Fruit fly (Drosophila melanogaster) whole organism, embryonic: Measurements from ENCODE around the gene Muc30E.
A peak's percentile ranks its signal among the peaks of the same experiment; 100 is the strongest.

Experiments
- Asciz ChIP-seq: fragments of 200-800 bp; sonication (Bioruptor generic); optimal IDR thresholded peaks from 2 replicates; lab custom pipeline; 2017; ENCODE audit warnings: missing biosample characterization, mild to moderate bottlenecking, missing genetic modification characterization, missing genetic modification reagents
- Atf-2 ChIP-seq: fragments of 200-800 bp; sonication (Bioruptor generic); optimal IDR thresholded peaks from 2 replicates; lab custom pipeline; 2016; ENCODE audit warnings: missing biosample characterization, missing genetic modification characterization
- CG10209 ChIP-seq: fragments of 200-800 bp; sonication (Bioruptor generic); optimal IDR thresholded peaks from 3 replicates; lab custom pipeline; 2017; ENCODE audit warnings: missing biosample characterization, mild to moderate bottlenecking, missing genetic modification characterization, missing genetic modification reagents
- CG11085 ChIP-seq: fragments of 200-800 bp; sonication (Bioruptor generic); IDR thresholded peaks from 2 replicates; pipeline ENCODE4 v1.3.6; 2022; ENCODE audit warnings: missing biosample characterization, missing genetic modification characterization
- CG11456 ChIP-seq: fragments of 200-800 bp; sonication (Bioruptor generic); IDR thresholded peaks from 3 replicates; pipeline ENCODE4 v1.3.6; 2022; ENCODE audit warnings: missing biosample characterization, missing genetic modification characterization
- CG11696 ChIP-seq: fragments of 200-800 bp; sonication (Bioruptor generic); IDR thresholded peaks from 2 replicates; pipeline ENCODE4 v1.3.6; 2022; ENCODE audit warnings: missing biosample characterization, missing genetic modification characterization
- CG12071 ChIP-seq: fragments of 200-800 bp; sonication (Bioruptor generic); optimal IDR thresholded peaks from 3 replicates; lab custom pipeline; 2018; ENCODE audit warnings: missing biosample characterization, mild to moderate bottlenecking, missing genetic modification characterization
- CG1233 ChIP-seq: fragments of 200-800 bp; sonication (Bioruptor generic); optimal IDR thresholded peaks from 4 replicates; lab custom pipeline; 2018; ENCODE audit warnings: missing biosample characterization, mild to moderate bottlenecking, missing genetic modification characterization
- CG12391 ChIP-seq: fragments of 200-800 bp; sonication (Bioruptor generic); optimal IDR thresholded peaks from 3 replicates; lab custom pipeline; 2018; ENCODE audit warnings: missing biosample characterization, mild to moderate bottlenecking, missing genetic modification characterization, moderate library complexity
- CG15011 ChIP-seq: fragments of 200-800 bp; sonication (Bioruptor generic); optimal IDR thresholded peaks from 3 replicates; lab custom pipeline; 2018; ENCODE audit warnings: missing biosample characterization, mild to moderate bottlenecking, missing genetic modification characterization
- CG18764 ChIP-seq: fragments of 200-800 bp; sonication (Bioruptor generic); optimal IDR thresholded peaks from 3 replicates; lab custom pipeline; 2016; ENCODE audit warnings: missing biosample characterization, missing genetic modification characterization
- CG2129 ChIP-seq: fragments of 200-800 bp; sonication (Bioruptor generic); IDR thresholded peaks from 2 replicates; pipeline ENCODE4 v1.3.6; 2022; ENCODE audit warnings: missing biosample characterization, missing genetic modification characterization; ENCODE audit not compliant: partially characterized antibody
- CG31388 ChIP-seq: fragments of 200-800 bp; sonication (Bioruptor generic); optimal IDR thresholded peaks from 2 replicates; lab custom pipeline; 2016; ENCODE audit warnings: missing biosample characterization, missing genetic modification characterization
- CG3838 ChIP-seq: fragments of 200-800 bp; sonication (Bioruptor generic); optimal IDR thresholded peaks from 3 replicates; lab custom pipeline; 2016; ENCODE audit warnings: missing biosample characterization, missing genetic modification characterization
- CG7271 ChIP-seq: fragments of 200-800 bp; sonication (Bioruptor generic); optimal IDR thresholded peaks from 2 replicates; lab custom pipeline; 2018; ENCODE audit warnings: missing biosample characterization, mild to moderate bottlenecking, missing genetic modification characterization, moderate library complexity
- CG7372 ChIP-seq: fragments of 200-800 bp; sonication (Bioruptor generic); IDR thresholded peaks from 2 replicates; pipeline ENCODE4 v1.3.6; 2022; ENCODE audit warnings: missing biosample characterization, missing genetic modification characterization
- CG8359 ChIP-seq: fragments of 200-800 bp; sonication (Bioruptor generic); optimal IDR thresholded peaks from 2 replicates; lab custom pipeline; 2017; ENCODE audit warnings: missing biosample characterization, mild to moderate bottlenecking, missing genetic modification characterization, borderline replicate concordance
- CG9609 ChIP-seq: fragments of 200-800 bp; sonication (Bioruptor generic); optimal IDR thresholded peaks from 3 replicates; lab custom pipeline; 2016; ENCODE audit warnings: missing biosample characterization, missing genetic modification characterization
- Deaf1 ChIP-seq: fragments of 200-800 bp; optimal IDR thresholded peaks from 3 replicates; lab custom pipeline; 2019; ENCODE audit warnings: missing biosample characterization, mild to moderate bottlenecking, missing genetic modification characterization, moderate library complexity
- Doc2 ChIP-seq: fragments of 200-800 bp; sonication (Bioruptor generic); IDR thresholded peaks from 2 replicates; pipeline ENCODE4 v1.3.6; 2022; ENCODE audit warnings: missing biosample characterization, missing genetic modification characterization
- Eip74EF ChIP-seq, 2 experiments: fragments of 200-800 bp in 1 of 2; fragments of >200 bp in 1 of 2; sonication (Bioruptor generic) in 1 of 2; optimal IDR thresholded peaks; 2 replicates each; lab custom pipeline; 2017 to 2019; ENCODE audit warnings: missing biosample characterization in 2 of 2, missing genetic modification characterization in 2 of 2, mild to moderate bottlenecking in 1 of 2, moderate library complexity in 1 of 2
- Ets65A ChIP-seq: fragments of 200-800 bp; sonication (Bioruptor generic); peaks from one replicate; lab custom pipeline; 2016; ENCODE audit warnings: missing biosample characterization, missing genetic modification characterization
- Nf-YC ChIP-seq: fragments of 200-800 bp; optimal IDR thresholded peaks from 3 replicates; lab custom pipeline; 2019; ENCODE audit warnings: missing biosample characterization, mild to moderate bottlenecking, missing genetic modification characterization, moderate library complexity
- Sry-δ ChIP-seq: fragments of 200-800 bp; sonication (Bioruptor generic); optimal IDR thresholded peaks from 2 replicates; lab custom pipeline; 2016; ENCODE audit warnings: missing biosample characterization, missing genetic modification characterization
- Trl ChIP-seq, 3 experiments: fragments of >200 bp in 2 of 3; fragments of 200-800 bp in 1 of 3; sonication (Bioruptor generic) in 1 of 3; optimal IDR thresholded peaks; 2 replicates in 1 of 3; 3 replicates in 2 of 3; lab custom pipeline; 2016 to 2017; ENCODE audit warnings: missing biosample characterization in 1 of 3, missing genetic modification characterization in 1 of 3
- bowl ChIP-seq: fragments of 200-800 bp; sonication (Bioruptor generic); IDR thresholded peaks from 2 replicates; pipeline ENCODE4 v1.3.6; 2022; ENCODE audit warnings: missing biosample characterization, missing genetic modification characterization
- cad ChIP-seq: fragments of >200 bp; optimal IDR thresholded peaks from 2 replicates; lab custom pipeline; 2017; ENCODE audit warnings: missing biosample characterization, missing genetic modification characterization
- corto ChIP-seq: fragments of 200-800 bp; sonication (Bioruptor generic); optimal IDR thresholded peaks from 2 replicates; lab custom pipeline; 2016; ENCODE audit warnings: missing biosample characterization, mild to moderate bottlenecking, missing genetic modification characterization, moderate library complexity
- crc ChIP-seq: fragments of 200-800 bp; sonication (Bioruptor generic); optimal IDR thresholded peaks from 2 replicates; lab custom pipeline; 2016; ENCODE audit warnings: missing biosample characterization, missing genetic modification characterization
- dmrt11E ChIP-seq: fragments of 200-800 bp; sonication (Bioruptor generic); optimal IDR thresholded peaks from 3 replicates; lab custom pipeline; 2018; ENCODE audit warnings: missing biosample characterization, mild to moderate bottlenecking, missing genetic modification characterization, moderate library complexity
- ewg ChIP-seq: fragments of 200-800 bp; sonication (Bioruptor generic); optimal IDR thresholded peaks from 3 replicates; lab custom pipeline; 2017; ENCODE audit warnings: mild to moderate bottlenecking, missing biosample characterization, missing genetic modification reagents, missing genetic modification characterization
- fru ChIP-seq: fragments of >200 bp; optimal IDR thresholded peaks from 2 replicates; lab custom pipeline; 2017
- gsb-n ChIP-seq: fragments of 200-800 bp; sonication (Bioruptor generic); optimal IDR thresholded peaks from 3 replicates; lab custom pipeline; 2018; ENCODE audit warnings: missing biosample characterization, mild to moderate bottlenecking, missing genetic modification characterization
- h ChIP-seq: fragments of >200 bp; optimal IDR thresholded peaks from 2 replicates; lab custom pipeline; 2017
- jumu ChIP-seq: fragments of 200-800 bp; sonication (Bioruptor generic); optimal IDR thresholded peaks from 3 replicates; lab custom pipeline; 2016; ENCODE audit warnings: missing biosample characterization, missing genetic modification characterization
- kni ChIP-seq: fragments of 200-800 bp; sonication (Bioruptor generic); optimal IDR thresholded peaks from 3 replicates; lab custom pipeline; 2017; ENCODE audit warnings: mild to moderate bottlenecking, missing biosample characterization, missing genetic modification reagents, missing genetic modification characterization
- org-1 ChIP-seq: fragments of 200-800 bp; sonication (Bioruptor generic); optimal IDR thresholded peaks from 2 replicates; lab custom pipeline; 2017; ENCODE audit warnings: missing biosample characterization, missing genetic modification characterization
- pnt ChIP-seq: fragments of 200-800 bp; sonication (Bioruptor generic); optimal IDR thresholded peaks from 3 replicates; lab custom pipeline; 2016; ENCODE audit warnings: missing biosample characterization, missing genetic modification characterization
- pum ChIP-seq: fragments of 200-800 bp; sonication (Bioruptor generic); optimal IDR thresholded peaks from 2 replicates; lab custom pipeline; 2016; ENCODE audit warnings: missing biosample characterization, missing genetic modification characterization
- slou ChIP-seq: fragments of 200-800 bp; sonication (Bioruptor generic); optimal IDR thresholded peaks from 3 replicates; lab custom pipeline; 2016; ENCODE audit warnings: missing biosample characterization, missing genetic modification characterization
- sna ChIP-seq: fragments of 200-800 bp; sonication (Bioruptor generic); IDR thresholded peaks from 2 replicates; pipeline ENCODE4 v1.3.6; 2022; ENCODE audit warnings: missing biosample characterization, missing genetic modification characterization; ENCODE audit not compliant: partially characterized antibody
- tna ChIP-seq: fragments of 200-800 bp; sonication (Bioruptor generic); IDR thresholded peaks from 2 replicates; pipeline ENCODE4 v1.3.6; 2022; ENCODE audit warnings: missing biosample characterization, missing genetic modification characterization; ENCODE audit not compliant: partially characterized antibody
- tx ChIP-seq: fragments of 200-800 bp; sonication (Bioruptor generic); optimal IDR thresholded peaks from 2 replicates; lab custom pipeline; 2016; ENCODE audit warnings: missing biosample characterization, missing genetic modification characterization
- wor ChIP-seq: fragments of 200-800 bp; sonication (Bioruptor generic); IDR thresholded peaks from 2 replicates; pipeline ENCODE4 v1.3.6; 2022; ENCODE audit warnings: missing biosample characterization, missing genetic modification characterization
- z ChIP-seq: fragments of 200-800 bp; sonication (Bioruptor generic); IDR thresholded peaks from 3 replicates; pipeline ENCODE4 v1.3.6; 2022; ENCODE audit warnings: missing biosample characterization, missing genetic modification characterization
- zfh2 ChIP-seq: fragments of 200-800 bp; sonication (Bioruptor generic); optimal IDR thresholded peaks from 2 replicates; lab custom pipeline; 2016; ENCODE audit warnings: missing biosample characterization, missing genetic modification characterization

Muc30E gene

dm6 chr2L:9864337-9864736 is 38.6 kb downstream of the Muc30E start (continued):
- no peak for TF ChIP-seq bowl (GFP tag; lab: Robert Waterston, UW)
- no peak for TF ChIP-seq pnt
- peak; percentile 8 for TF ChIP-seq CG12391 (tag; lab: Kevin White, UChicago)
- TF ChIP-seq CG3838 (GFP tag; lab: Kevin White, UChicago): no peak
- TF ChIP-seq CG7372: no peak
- no peak for TF ChIP-seq slou
- TF ChIP-seq tx: peak; percentile 18
- TF ChIP-seq gsb-n (tag; lab: Kevin White, UChicago): no peak
- no peak for TF ChIP-seq CG2129
- no peak for TF ChIP-seq wor
- TF ChIP-seq CG15011: no peak
- TF ChIP-seq org-1 (GFP tag; lab: Kevin White, UChicago): peak; percentile 48
- no peak for TF ChIP-seq CG11696 (GFP tag; lab: Robert Waterston, UW)
- no peak for TF ChIP-seq Asciz
- TF ChIP-seq Ets65A: peak; percentile 18
- TF ChIP-seq Eip74EF (GFP tag; optimal IDR thresholded peaks at IDR 0.05; lab: Kevin White, UChicago): no peak
- no peak for TF ChIP-seq jumu (GFP tag; lab: Kevin White, UChicago)
- TF ChIP-seq Sry-δ (GFP tag; lab: Kevin White, UChicago): no peak
- peak; percentile 27 for TF ChIP-seq CG10209 (GFP tag; lab: Kevin White, UChicago)
- no peak for TF ChIP-seq kni
- no peak for TF ChIP-seq pum (GFP tag; lab: Kevin White, UChicago)
- TF ChIP-seq corto: no peak
- no peak for TF ChIP-seq CG8359 (GFP tag; lab: Kevin White, UChicago)
- TF ChIP-seq tna (GFP tag; lab: Robert Waterston, UW): no peak
- no peak for TF ChIP-seq CG12071 (GFP tag; lab: Kevin White, UChicago)
- no peak for TF ChIP-seq ewg (GFP tag; lab: Kevin White, UChicago)
- no peak for TF ChIP-seq fru
- TF ChIP-seq Nf-YC (tag; lab: Kevin White, UChicago): no peak
- TF ChIP-seq CG11085 (GFP tag; lab: Robert Waterston, UW): no peak
- no peak for TF ChIP-seq Doc2 (GFP tag; lab: Robert Waterston, UW)
- TF ChIP-seq CG11456: no peak
- TF ChIP-seq sna (GFP tag; lab: Robert Waterston, UW): no peak
- TF ChIP-seq cad (GFP tag; lab: Kevin White, UChicago): no peak
- TF ChIP-seq crc: no peak
- no peak for TF ChIP-seq Atf-2 (GFP tag; lab: Kevin White, UChicago)
- TF ChIP-seq h (lab: Kevin White, UChicago): no peak
- TF ChIP-seq CG31388 (GFP tag; lab: Kevin White, UChicago): no peak
- no peak for TF ChIP-seq CG7271 (tag; lab: Kevin White, UChicago)
- no peak for TF ChIP-seq CG1233 (GFP tag; lab: Kevin White, UChicago)
- TF ChIP-seq dmrt11E: no peak
- no peak for TF ChIP-seq CG9609 (GFP tag; lab: Kevin White, UChicago)

dm6 chr2L:9863479-9863878 is 39.4 kb downstream of the Muc30E start:
- peak; percentile 34 for TF ChIP-seq ewg (GFP tag; lab: Kevin White, UChicago)
- TF ChIP-seq CG18764 (GFP tag; lab: Kevin White, UChicago): no peak
- peak; percentile 94 for TF ChIP-seq z (GFP tag; lab: Robert Waterston, UW)
- peak; percentile 32 for TF ChIP-seq Deaf1
- peak; percentile 23 to 59 for TF ChIP-seq Trl (optimal IDR thresholded peaks at IDR 0.05; lab: Kevin White, UChicago)
- no peak for TF ChIP-seq Trl (GFP tag; optimal IDR thresholded peaks at IDR 0.05; lab: Kevin White, UChicago)
- no peak for TF ChIP-seq CG10209 (GFP tag; lab: Kevin White, UChicago)
- TF ChIP-seq zfh2: no peak
